Fruit fly (Drosophila melanogaster) whole organism, embryonic: ENCODE results near the gene CG17325.

ENCODE experiments used
- BEAF-32 ChIP-seq: fragments of 200-800 bp; sonication (Bioruptor generic); optimal IDR thresholded peaks from 3 replicates; lab custom pipeline; 2017; ENCODE audit warnings: missing biosample characterization, missing genetic modification characterization, mild to moderate bottlenecking, moderate library complexity, missing genetic modification reagents
- CG10267 ChIP-seq: fragments of 200-800 bp; sonication (Bioruptor generic); optimal IDR thresholded peaks from 2 replicates; lab custom pipeline; 2018; ENCODE audit warnings: missing biosample characterization, mild to moderate bottlenecking, missing genetic modification characterization, moderate library complexity
- CG11247 ChIP-seq: fragments of 200-800 bp; sonication (Bioruptor generic); IDR thresholded peaks from 2 replicates; pipeline ENCODE4 v1.3.6; 2022; ENCODE audit warnings: missing biosample characterization, missing genetic modification characterization
- CG11456 ChIP-seq: fragments of 200-800 bp; sonication (Bioruptor generic); IDR thresholded peaks from 3 replicates; pipeline ENCODE4 v1.3.6; 2022; ENCODE audit warnings: missing biosample characterization, missing genetic modification characterization
- CG11504 ChIP-seq: fragments of 200-800 bp; sonication (Bioruptor generic); optimal IDR thresholded peaks from 3 replicates; lab custom pipeline; 2019; ENCODE audit warnings: missing biosample characterization, mild to moderate bottlenecking, missing genetic modification characterization, moderate library complexity
- CG12236 ChIP-seq: fragments of 200-800 bp; sonication (Bioruptor generic); optimal IDR thresholded peaks from 2 replicates; lab custom pipeline; 2016; ENCODE audit warnings: missing biosample characterization, missing genetic modification characterization
- CG14860 ChIP-seq: fragments of 200-800 bp; sonication (Bioruptor generic); IDR thresholded peaks from 3 replicates; pipeline ENCODE4 v1.3.6; 2022; ENCODE audit warnings: missing biosample characterization, missing genetic modification characterization; ENCODE audit not compliant: partially characterized antibody
- CG15479 ChIP-seq: fragments of 200-800 bp; sonication (Bioruptor generic); optimal IDR thresholded peaks from 3 replicates; lab custom pipeline; 2019; ENCODE audit warnings: missing biosample characterization, mild to moderate bottlenecking, missing genetic modification characterization, moderate library complexity
- CG1647 ChIP-seq: fragments of 200-800 bp; sonication (Bioruptor generic); optimal IDR thresholded peaks from 3 replicates; lab custom pipeline; 2016; ENCODE audit warnings: missing biosample characterization, missing genetic modification characterization
- CG16815 ChIP-seq: fragments of 200-800 bp; sonication (Bioruptor generic); optimal IDR thresholded peaks from 3 replicates; lab custom pipeline; 2017; ENCODE audit warnings: missing biosample characterization, mild to moderate bottlenecking, missing genetic modification characterization
- CG18262 ChIP-seq: fragments of 200-800 bp; optimal IDR thresholded peaks from 3 replicates; lab custom pipeline; 2019; ENCODE audit warnings: missing biosample characterization, mild to moderate bottlenecking, missing genetic modification characterization, moderate library complexity
- CG32532 ChIP-seq: fragments of 200-800 bp; sonication (Bioruptor generic); IDR thresholded peaks from 2 replicates; pipeline ENCODE4 v1.3.6; 2022; ENCODE audit warnings: missing biosample characterization, missing genetic modification characterization
- CG3281 ChIP-seq: fragments of 200-800 bp; sonication (Bioruptor generic); optimal IDR thresholded peaks from 3 replicates; lab custom pipeline; 2017; ENCODE audit warnings: missing biosample characterization, mild to moderate bottlenecking, missing genetic modification characterization
- CG3995 ChIP-seq: fragments of 200-800 bp; sonication (Bioruptor generic); optimal IDR thresholded peaks from 3 replicates; lab custom pipeline; 2016; ENCODE audit warnings: missing biosample characterization, missing genetic modification characterization
- CG4820 ChIP-seq: fragments of 200-800 bp; sonication (Bioruptor generic); optimal IDR thresholded peaks from 3 replicates; lab custom pipeline; 2016; ENCODE audit warnings: missing biosample characterization, missing genetic modification characterization
- CG5953 ChIP-seq: fragments of 200-800 bp; sonication (Bioruptor generic); IDR thresholded peaks from 2 replicates; pipeline ENCODE4 v1.3.6; 2022; ENCODE audit warnings: missing biosample characterization, missing genetic modification characterization
- CG8290 ChIP-seq, 3 experiments: fragments of 200-800 bp; sonication (Bioruptor generic); optimal IDR thresholded peaks; 2 replicates each; lab custom pipeline; 2016 to 2019; ENCODE audit warnings: missing biosample characterization in 3 of 3, missing genetic modification characterization in 3 of 3, mild to moderate bottlenecking in 2 of 3, moderate library complexity in 1 of 3
- Camta ChIP-seq: fragments of 200-800 bp; sonication (Bioruptor generic); optimal IDR thresholded peaks from 2 replicates; lab custom pipeline; 2016; ENCODE audit warnings: missing biosample characterization, missing genetic modification characterization
- D19A ChIP-seq: fragments of 200-800 bp; optimal IDR thresholded peaks from 3 replicates; lab custom pipeline; 2019; ENCODE audit warnings: missing biosample characterization, mild to moderate bottlenecking, missing genetic modification characterization, moderate library complexity
- D19B ChIP-seq: fragments of 200-800 bp; sonication (Bioruptor generic); optimal IDR thresholded peaks from 2 replicates; lab custom pipeline; 2017; ENCODE audit warnings: missing biosample characterization, mild to moderate bottlenecking, missing genetic modification characterization
- Deaf1 ChIP-seq: fragments of 200-800 bp; optimal IDR thresholded peaks from 3 replicates; lab custom pipeline; 2019; ENCODE audit warnings: missing biosample characterization, mild to moderate bottlenecking, missing genetic modification characterization, moderate library complexity
- Dfd ChIP-seq, 2 experiments: fragments of >200 bp; optimal IDR thresholded peaks; 2 replicates each; lab custom pipeline; 2017; ENCODE audit warnings: missing biosample characterization in 2 of 2, missing genetic modification characterization in 2 of 2
- Doc2 ChIP-seq: fragments of 200-800 bp; sonication (Bioruptor generic); IDR thresholded peaks from 2 replicates; pipeline ENCODE4 v1.3.6; 2022; ENCODE audit warnings: missing biosample characterization, missing genetic modification characterization
- Fer2 ChIP-seq: fragments of 200-800 bp; sonication (Bioruptor generic); optimal IDR thresholded peaks from 2 replicates; lab custom pipeline; 2018; ENCODE audit warnings: missing biosample characterization, mild to moderate bottlenecking, missing genetic modification characterization, moderate library complexity
- H2.0 ChIP-seq: fragments of 200-800 bp; sonication (Bioruptor generic); IDR thresholded peaks from 2 replicates; pipeline ENCODE4 v1.3.6; 2022; ENCODE audit warnings: missing biosample characterization, missing genetic modification characterization
- Hand ChIP-seq: fragments of 200-800 bp; sonication (Bioruptor generic); optimal IDR thresholded peaks from 2 replicates; lab custom pipeline; 2017; ENCODE audit warnings: mild to moderate bottlenecking, missing biosample characterization, missing genetic modification reagents, missing genetic modification characterization
- MTF-1 ChIP-seq: fragments of 200-800 bp; sonication (Bioruptor generic); optimal IDR thresholded peaks from 2 replicates; lab custom pipeline; 2018; ENCODE audit warnings: missing biosample characterization, mild to moderate bottlenecking, missing genetic modification characterization, borderline replicate concordance
- Mes4 ChIP-seq: fragments of 200-800 bp; sonication (Bioruptor generic); optimal IDR thresholded peaks from 2 replicates; lab custom pipeline; 2016; ENCODE audit warnings: missing biosample characterization, missing genetic modification characterization
- PHDP ChIP-seq: fragments of 200-800 bp; sonication (Bioruptor generic); optimal IDR thresholded peaks from 3 replicates; lab custom pipeline; 2018; ENCODE audit warnings: missing biosample characterization, mild to moderate bottlenecking, missing genetic modification characterization, moderate library complexity
- Rfx ChIP-seq: fragments of 200-800 bp; sonication (Bioruptor generic); IDR thresholded peaks from 2 replicates; pipeline ENCODE4 v1.3.6; 2022; ENCODE audit warnings: missing biosample characterization, missing genetic modification characterization
- Sox100B ChIP-seq: fragments of 200-800 bp; sonication (Bioruptor generic); optimal IDR thresholded peaks from 3 replicates; lab custom pipeline; 2018; ENCODE audit warnings: missing biosample characterization, mild to moderate bottlenecking, missing genetic modification characterization
- amos ChIP-seq: fragments of 200-800 bp; sonication (Bioruptor generic); IDR thresholded peaks from 2 replicates; pipeline ENCODE4 v1.3.6; 2022; ENCODE audit warnings: missing biosample characterization, missing genetic modification characterization; ENCODE audit not compliant: partially characterized antibody
- bcd ChIP-seq: fragments of 200-800 bp; sonication (Bioruptor generic); optimal IDR thresholded peaks from 2 replicates; lab custom pipeline; 2017; ENCODE audit warnings: missing biosample characterization, mild to moderate bottlenecking, missing genetic modification characterization
- br ChIP-seq: fragments of >200 bp; optimal IDR thresholded peaks from 2 replicates; lab custom pipeline; 2017
- chn ChIP-seq: fragments of 200-800 bp; sonication (Bioruptor generic); optimal IDR thresholded peaks from 2 replicates; lab custom pipeline; 2016; ENCODE audit warnings: missing biosample characterization, missing genetic modification characterization
- emc ChIP-seq: fragments of 200-800 bp; sonication (Bioruptor generic); optimal IDR thresholded peaks from 2 replicates; lab custom pipeline; 2016; ENCODE audit warnings: missing biosample characterization, missing genetic modification characterization
- eyg ChIP-seq: fragments of 200-800 bp; sonication (Bioruptor generic); optimal IDR thresholded peaks from 3 replicates; lab custom pipeline; 2016; ENCODE audit warnings: missing biosample characterization, missing genetic modification characterization
- hbn ChIP-seq: fragments of 200-800 bp; sonication (Bioruptor generic); IDR thresholded peaks from 2 replicates; pipeline ENCODE4 v1.3.6; 2022; ENCODE audit warnings: missing biosample characterization, missing genetic modification characterization; ENCODE audit not compliant: partially characterized antibody
- inv ChIP-seq: fragments of 200-800 bp; sonication (Bioruptor generic); IDR thresholded peaks from 2 replicates; pipeline ENCODE4 v1.3.6; 2022; ENCODE audit warnings: missing biosample characterization, missing genetic modification characterization; ENCODE audit not compliant: partially characterized antibody
- kay ChIP-seq: fragments of 200-800 bp; sonication (Bioruptor generic); optimal IDR thresholded peaks from 2 replicates; lab custom pipeline; 2016; ENCODE audit warnings: missing biosample characterization, missing genetic modification characterization
- mam ChIP-seq: fragments of 200-800 bp; sonication (Bioruptor generic); optimal IDR thresholded peaks from 3 replicates; lab custom pipeline; 2016; ENCODE audit warnings: missing biosample characterization, missing genetic modification characterization
- ranshi ChIP-seq: fragments of 200-800 bp; sonication (Bioruptor generic); IDR thresholded peaks from 2 replicates; pipeline ENCODE4 v1.3.6; 2022; ENCODE audit warnings: missing biosample characterization, missing genetic modification characterization
- slbo ChIP-seq: fragments of 200-800 bp; sonication (Bioruptor generic); IDR thresholded peaks from 2 replicates; pipeline ENCODE4 v1.3.6; 2022; ENCODE audit warnings: missing biosample characterization, missing genetic modification characterization
- sna ChIP-seq: fragments of 200-800 bp; sonication (Bioruptor generic); IDR thresholded peaks from 2 replicates; pipeline ENCODE4 v1.3.6; 2022; ENCODE audit warnings: missing biosample characterization, missing genetic modification characterization; ENCODE audit not compliant: partially characterized antibody
- ttk ChIP-seq: fragments of 200-800 bp; sonication (Bioruptor generic); IDR thresholded peaks from 2 replicates; pipeline ENCODE4 v2.1.2; 2022; ENCODE audit warnings: missing biosample characterization, missing genetic modification characterization
- unc-4 ChIP-seq: fragments of 200-800 bp; sonication (Bioruptor generic); IDR thresholded peaks from 2 replicates; pipeline ENCODE4 v1.3.6; 2022; ENCODE audit warnings: missing biosample characterization, missing genetic modification characterization; ENCODE audit not compliant: partially characterized antibody
- wek ChIP-seq: fragments of 200-800 bp; sonication (Bioruptor generic); optimal IDR thresholded peaks from 3 replicates; lab custom pipeline; 2018; ENCODE audit warnings: missing biosample characterization, mild to moderate bottlenecking, missing genetic modification characterization, moderate library complexity
- z ChIP-seq: fragments of 200-800 bp; sonication (Bioruptor generic); IDR thresholded peaks from 3 replicates; pipeline ENCODE4 v1.3.6; 2022; ENCODE audit warnings: missing biosample characterization, missing genetic modification characterization
- zfh1 ChIP-seq: fragments of 200-800 bp; sonication (Bioruptor generic); IDR thresholded peaks from 3 replicates; pipeline ENCODE4 v1.3.6; 2022; ENCODE audit warnings: missing biosample characterization, missing genetic modification characterization

The CG17325 gene

DNA sequence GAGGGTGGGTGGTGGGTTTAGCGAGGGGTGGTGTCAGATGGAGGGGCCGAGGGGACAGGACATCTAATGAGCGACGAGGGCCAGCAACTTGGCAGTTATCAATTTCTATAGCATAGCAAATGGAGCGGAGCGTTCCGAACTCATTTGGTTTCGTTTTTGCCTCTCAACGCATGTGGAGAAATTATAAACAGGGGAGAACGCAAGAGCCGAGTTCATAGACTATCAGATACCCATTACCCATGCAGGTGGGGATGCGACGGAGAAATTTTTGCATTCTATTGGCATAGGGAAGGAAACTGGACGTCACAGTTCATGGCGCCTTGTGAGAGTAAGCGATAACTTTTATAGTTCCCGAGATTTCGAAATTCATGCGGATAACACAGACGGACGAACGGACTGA, 39.8 kb downstream of the CG17325 start (continued):
- TF ChIP-seq amos (no peak), unc-4 (no peak), CG11247 (no peak), CG14860 (peak; percentile 53; the same call in 1 of the 3 replicates), CG32532 (GFP tag; lab: Robert Waterston, UW) (0 out of 2 replicates have a peak, but pooled peaks have one; percentile 24), CG11456 (GFP tag; lab: Robert Waterston, UW) (no peak), ttk (no peak)

DNA sequence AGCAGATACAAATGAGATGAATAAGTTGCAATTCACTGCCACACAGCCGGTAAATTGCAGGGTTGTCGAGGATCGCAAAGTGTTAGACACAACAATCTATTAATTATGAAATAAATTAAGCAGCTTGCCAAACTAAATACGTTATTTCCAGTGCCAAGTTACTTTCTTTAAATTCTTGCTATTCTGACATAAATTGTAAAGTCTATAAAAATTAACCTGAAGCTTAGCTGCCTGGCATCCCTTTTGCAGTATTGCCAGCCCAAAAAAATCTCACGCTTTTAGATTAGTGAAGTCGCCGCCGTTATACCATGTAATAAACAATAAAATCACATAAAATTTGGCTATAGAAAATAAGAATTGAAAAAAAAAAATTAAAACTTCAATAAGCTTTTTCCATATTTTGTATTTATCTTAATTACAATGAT, 45.2 kb downstream of the CG17325 start:
- TF ChIP-seq Sox100B (GFP tag; lab: Kevin White, UChicago) (peak; percentile 84), Mes4 (peak; percentile 81), ranshi (GFP tag; lab: Robert Waterston, UW) (peak; percentile 87), slbo (GFP tag; lab: Robert Waterston, UW) (peak; percentile 94), CG1647 (GFP tag; lab: Kevin White, UChicago) (peak; percentile 62), CG12236 (peak; percentile 74), CG4820 (GFP tag; lab: Kevin White, UChicago) (peak; percentile 78), MTF-1 (peak; percentile 80), br (lab: Kevin White, UChicago) (no peak), sna (GFP tag; lab: Robert Waterston, UW) (no peak), kay (GFP tag; lab: Kevin White, UChicago) (peak; percentile 39), Camta (peak; percentile 90), PHDP (tag; lab: Kevin White, UChicago) (peak; percentile 95), CG10267 (tag; lab: Kevin White, UChicago) (peak; percentile 81), CG11504 (tag; lab: Kevin White, UChicago) (peak; percentile 93), BEAF-32 (GFP tag; lab: Kevin White, UChicago) (peak; percentile 50), D19B (GFP tag; lab: Kevin White, UChicago) (peak; percentile 98), eyg (GFP tag; lab: Kevin White, UChicago) (peak; percentile 61), z (GFP tag; lab: Robert Waterston, UW) (0 out of 3 replicates have a peak, but pooled peaks have one; percentile 35), Doc2 (GFP tag; lab: Robert Waterston, UW) (peak; percentile 70; the same call in 1 of the 2 replicates), chn (GFP tag; lab: Kevin White, UChicago) (peak; percentile 94), CG8290 (GFP tag; optimal IDR thresholded peaks at IDR 0.05; lab: Kevin White, UChicago) (peak; percentile 50), CG8290 (tag; optimal IDR thresholded peaks at IDR 0.05; lab: Kevin White, UChicago) (peak; percentile 80 to 92), Hand (GFP tag; lab: Kevin White, UChicago) (peak; percentile 73), CG18262 (peak; percentile 91), zfh1 (GFP tag; lab: Robert Waterston, UW) (peak; percentile 86), Deaf1 (peak; percentile 67), hbn (GFP tag; lab: Robert Waterston, UW) (no peak), bcd (GFP tag; lab: Kevin White, UChicago) (peak; percentile 86), CG15479 (no peak), Rfx (peak; percentile 91), Dfd (GFP tag; optimal IDR thresholded peaks at IDR 0.05; lab: Kevin White, UChicago) (no peak), CG5953 (peak; percentile 71), amos (no peak), emc (peak; percentile 38), H2.0 (GFP tag; lab: Robert Waterston, UW) (peak; percentile 92), CG16815 (GFP tag; lab: Kevin White, UChicago) (peak; percentile 80), wek (GFP tag; lab: Kevin White, UChicago) (peak; percentile 78), CG3281 (GFP tag; lab: Kevin White, UChicago) (peak; percentile 92), D19A (peak; percentile 70), Fer2 (tag; lab: Kevin White, UChicago) (peak; percentile 88), mam (GFP tag; lab: Kevin White, UChicago) (peak; percentile 95), inv (GFP tag; lab: Robert Waterston, UW) (no peak), CG3995 (peak; percentile 69)
